Fruit fly (Drosophila melanogaster): ENCODE data around the gene CTCF.

The CTCF gene

DNA sequence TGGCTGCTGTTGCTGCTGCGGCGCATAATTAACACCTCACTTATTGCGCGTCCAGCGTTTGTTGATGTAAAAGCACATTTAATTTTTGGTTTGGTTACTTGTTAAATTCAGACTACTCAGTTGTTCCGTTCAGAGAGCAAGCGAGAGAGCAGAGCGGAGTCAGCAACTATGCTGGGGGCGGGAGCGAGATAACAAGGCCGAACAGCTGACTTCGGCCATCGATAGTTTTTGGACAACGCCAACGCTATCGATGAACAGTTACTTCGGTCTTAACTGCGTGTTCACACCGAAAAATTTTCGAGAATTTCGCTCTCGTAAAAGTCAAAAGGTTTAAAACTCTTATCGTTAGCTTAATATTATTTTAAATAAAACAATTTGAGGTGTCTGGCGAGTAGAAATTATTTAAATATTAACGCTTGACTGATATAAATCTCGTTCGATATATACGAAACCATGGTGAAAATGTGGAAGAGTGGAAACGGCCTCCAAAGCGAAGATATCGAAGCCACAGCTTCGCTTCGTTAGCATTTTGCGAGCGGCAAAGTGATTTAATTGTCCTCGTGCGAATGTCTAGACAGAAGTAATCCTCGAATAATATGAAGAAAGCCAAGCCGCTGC lies 25.0 kb upstream of the CTCF start, which contains the start of the genes SMSr and smid (continued):
- TF ChIP-seq CG2120 (GFP tag; optimal IDR thresholded peaks at IDR 0.05) (peak; percentile 82), Chrac-16 (GFP tag; optimal IDR thresholded peaks at IDR 0.05) (peak; percentile 54), ind (GFP tag; optimal IDR thresholded peaks at IDR 0.05) (peak; percentile 58), CG8924 (tag; optimal IDR thresholded peaks at IDR 0.05) (peak; percentile 68), CG4424 (GFP tag; optimal IDR thresholded peaks at IDR 0.05) (peak; percentile 42), Nf-YB (GFP tag; optimal IDR thresholded peaks at IDR 0.05) (peak; percentile 2), ci (GFP tag; IDR thresholded peaks at IDR 0.05) (0 out of 3 replicates have a peak, but pooled peaks have one; percentile 26), Sry-β (GFP tag; optimal IDR thresholded peaks at IDR 0.05) (peak; percentile 25), CG12659 (GFP tag; optimal IDR thresholded peaks at IDR 0.05) (peak; percentile 71), klu (GFP tag; IDR thresholded peaks at IDR 0.05) (peak; percentile 69; the same call in 1 of the 2 replicates), Nf-YA (GFP tag; IDR thresholded peaks at IDR 0.05) (0 out of 2 replicates have a peak, but pooled peaks have one; percentile 27), Doc3 (GFP tag; IDR thresholded peaks at IDR 0.05; ENCODE audit: partially characterized antibody) (peak; percentile 85), btn (GFP tag; optimal IDR thresholded peaks at IDR 0.05) (no peak), CG7357 (GFP tag; IDR thresholded peaks at IDR 0.05) (peak; percentile 99), nom (GFP tag; optimal IDR thresholded peaks at IDR 0.05) (peak; percentile 38), al (GFP tag; IDR thresholded peaks at IDR 0.05) (peak; percentile 64), CG7928 (GFP tag; optimal IDR thresholded peaks at IDR 0.05) (no peak), CG11456 (GFP tag; IDR thresholded peaks at IDR 0.05) (no peak), CG6683 (GFP tag; optimal IDR thresholded peaks at IDR 0.05) (no peak), NFAT (GFP tag; IDR thresholded peaks at IDR 0.05) (no peak), CG2678 (tag; optimal IDR thresholded peaks at IDR 0.05) (no peak), NfI (GFP tag; optimal IDR thresholded peaks at IDR 0.05) (peak; percentile 58), fd102C (GFP tag; optimal IDR thresholded peaks at IDR 0.05) (no peak), dm (GFP tag; optimal IDR thresholded peaks at IDR 0.05) (peak; percentile 49), CG8478 (optimal IDR thresholded peaks at IDR 0.05) (no peak), CG3407 (GFP tag; optimal IDR thresholded peaks at IDR 0.05) (peak; percentile 21), gce (GFP tag; IDR thresholded peaks at IDR 0.05) (no peak), Aef1 (GFP tag; IDR thresholded peaks at IDR 0.05) (peak; percentile 66), maf-S (GFP tag; optimal IDR thresholded peaks at IDR 0.05) (peak; percentile 44), CG12942 (GFP tag; optimal IDR thresholded peaks at IDR 0.05) (peak; percentile 54), CG17829 (tag; optimal IDR thresholded peaks at IDR 0.05) (peak; percentile 77), Vsx1 (GFP tag; optimal IDR thresholded peaks at IDR 0.05) (peak; percentile 26), fru (optimal IDR thresholded peaks at IDR 0.05) (no peak), CG11093 (GFP tag; IDR thresholded peaks at IDR 0.05) (0 out of 3 replicates have a peak, but pooled peaks have one; percentile 25), CG4328 (GFP tag; optimal IDR thresholded peaks at IDR 0.05) (no peak), chm (GFP tag; IDR thresholded peaks at IDR 0.05) (peak; percentile 32; the same call in 1 of the 2 replicates), CG12299 (tag; optimal IDR thresholded peaks at IDR 0.05) (no peak), CG1603 (tag; optimal IDR thresholded peaks at IDR 0.05) (peak; percentile 30), grn (GFP tag; optimal IDR thresholded peaks at IDR 0.05) (peak; percentile 49), CG4730 (GFP tag; IDR thresholded peaks at IDR 0.05) (no peak), Hey (tag; optimal IDR thresholded peaks at IDR 0.05) (no peak), luna (GFP tag; optimal IDR thresholded peaks at IDR 0.05) (no peak), CG17385 (GFP tag; optimal IDR thresholded peaks at IDR 0.05) (no peak), Abd-B (GFP tag; optimal IDR thresholded peaks at IDR 0.05) (no peak), Trl (optimal IDR thresholded peaks at IDR 0.05) (peak; percentile 82 to 88), Trl (GFP tag; optimal IDR thresholded peaks at IDR 0.05) (peak; percentile 43), CG1647 (GFP tag; optimal IDR thresholded peaks at IDR 0.05) (no peak), Elba2 (GFP tag; optimal IDR thresholded peaks at IDR 0.05) (no peak), BtbVII (GFP tag; optimal IDR thresholded peaks at IDR 0.05) (peak; percentile 36), tin (GFP tag; optimal IDR thresholded peaks at IDR 0.05) (peak; percentile 51), CG6854 (GFP tag; optimal IDR thresholded peaks at IDR 0.05) (no peak)
